Fruit fly (Drosophila melanogaster) whole organism, larva: ENCODE results near the gene RnpS1.

Experiments
- noc ChIP-seq: fragments of 200-800 bp; sonication (Bioruptor generic); optimal IDR thresholded peaks from 3 replicates; lab custom pipeline; 2019; ENCODE audit warnings: missing biosample characterization, mild to moderate bottlenecking, missing genetic modification characterization, moderate library complexity

The RnpS1 gene

DNA sequence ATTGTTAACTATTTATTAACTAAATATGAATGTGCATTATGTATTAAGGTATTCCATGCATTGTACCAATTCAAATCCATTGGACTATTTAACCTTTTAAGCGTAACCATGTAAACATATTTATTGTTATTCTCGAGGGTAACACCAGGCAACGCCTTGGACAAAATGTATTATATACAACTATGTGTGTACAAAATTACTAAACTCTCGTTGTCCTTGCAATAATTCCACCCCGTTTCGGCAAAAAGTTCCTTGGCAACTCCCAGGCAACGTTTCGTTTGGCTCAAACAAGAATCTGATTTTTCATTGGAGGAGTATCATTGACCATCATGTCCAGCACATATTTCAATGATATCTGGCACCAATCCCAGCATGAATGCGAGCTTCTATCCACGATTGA, 14.1 kb downstream of the RnpS1 start, which contains the start of gene CG16789:
Gene CG16789, plus strand, starts transcription at position 301 of the 400 bp plus-strand sequence.
- no peak for TF ChIP-seq noc

DNA sequence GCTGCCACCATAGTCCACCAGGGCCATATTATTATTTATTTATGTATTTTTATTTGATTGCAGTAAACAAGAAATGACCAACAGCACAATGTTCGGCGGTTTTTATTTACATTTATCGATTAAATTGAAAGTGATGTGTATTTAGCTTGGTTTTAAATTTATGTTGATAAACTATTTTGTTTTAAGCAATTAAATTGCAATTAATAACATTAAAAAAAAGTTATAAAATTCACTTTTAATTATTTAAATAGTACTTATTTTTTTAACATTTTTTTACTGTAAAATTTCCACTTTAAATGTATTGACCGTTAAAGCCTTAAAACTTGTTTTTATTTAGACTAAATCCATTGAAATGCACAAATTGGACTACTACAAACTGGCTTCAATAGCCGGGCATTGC, 18.3 kb downstream of the RnpS1 start, which contains the start of gene CG16790:
Gene CG16790, minus strand, starts transcription at position 101 of the 400 bp plus-strand sequence.
- no peak for TF ChIP-seq noc

DNA sequence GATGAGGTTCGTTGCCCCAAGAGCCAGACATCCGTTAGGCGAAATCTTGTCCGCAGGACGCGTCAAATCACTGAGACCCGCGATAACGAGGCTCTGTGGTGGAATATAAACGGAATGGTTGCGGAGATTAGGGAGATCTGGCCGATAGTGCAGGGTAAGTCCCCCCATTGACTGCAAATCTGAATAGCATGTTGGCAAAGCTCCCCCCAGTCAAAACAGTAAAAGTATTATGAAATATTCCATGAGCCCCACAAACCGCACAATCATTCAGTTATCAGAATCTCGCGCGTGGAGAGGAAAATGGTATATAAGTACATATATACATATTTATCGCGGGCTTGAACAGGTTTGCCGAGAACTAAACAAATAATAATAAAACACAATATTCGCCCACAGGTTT, 18.8 kb downstream of the RnpS1 start:
- TF ChIP-seq noc = no peak

DNA sequence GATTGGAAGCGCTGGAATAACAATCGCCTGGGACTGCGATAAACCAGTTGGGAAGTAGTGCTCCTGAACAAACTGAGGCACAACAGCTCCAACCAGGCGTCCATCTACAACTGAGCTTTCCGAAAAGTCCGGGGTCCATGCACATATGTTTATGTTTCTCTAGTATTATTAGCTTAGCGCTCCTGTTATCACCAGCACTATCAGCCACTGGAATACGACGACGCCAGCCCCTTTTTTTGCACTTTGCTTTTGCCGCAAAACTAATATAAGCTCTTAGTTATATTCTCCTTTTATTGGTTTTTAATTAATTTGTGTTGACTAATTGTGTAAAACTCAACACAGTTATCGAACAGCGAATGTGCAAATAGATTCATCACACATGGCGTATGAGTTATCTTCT, 19.7 kb downstream of the RnpS1 start, which contains the start of gene CG9396:
Gene CG9396, minus strand, starts transcription at position 101 of the 400 bp plus-strand sequence.
- no peak for TF ChIP-seq noc

DNA sequence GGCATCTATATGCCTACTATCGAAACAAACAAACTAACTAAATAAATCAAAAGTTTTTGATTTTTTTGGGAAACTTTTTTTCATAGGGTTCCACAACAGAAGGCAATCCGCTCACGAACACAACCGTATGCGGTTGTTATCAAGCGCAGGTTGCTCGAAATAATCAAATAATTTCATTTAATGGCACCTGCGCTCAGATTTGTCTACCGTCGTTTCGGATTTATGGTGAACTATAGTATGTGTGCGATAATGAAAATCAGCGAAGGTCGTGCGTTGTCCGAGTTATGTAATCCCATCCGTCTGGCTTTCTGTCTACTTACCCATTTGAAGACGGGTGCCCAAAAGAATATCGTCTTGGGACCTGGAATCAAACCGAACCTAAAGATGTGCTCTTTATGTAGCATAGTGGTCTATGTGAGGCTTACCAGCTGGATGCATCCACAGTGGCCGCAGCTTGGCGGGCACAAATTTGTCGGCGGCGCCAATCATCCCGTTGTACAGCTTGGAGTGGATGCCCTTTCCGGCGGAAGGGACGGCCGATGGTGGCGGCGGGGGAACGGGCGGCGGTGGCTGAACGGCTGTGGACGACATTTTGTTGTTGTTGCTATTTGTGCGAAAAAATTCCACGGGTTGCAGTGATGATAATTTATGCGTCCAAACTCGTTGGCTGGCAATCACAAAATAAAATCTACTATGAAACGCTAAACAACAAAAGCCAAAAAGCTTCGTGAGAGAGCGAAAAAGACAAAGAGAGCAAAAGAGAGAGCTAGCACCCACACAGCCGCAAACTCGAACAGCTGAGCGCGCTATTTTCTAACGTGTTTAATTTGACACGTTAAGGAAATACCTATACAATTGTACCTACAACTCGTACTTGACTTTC, 21.3 kb downstream of the RnpS1 start:
- TF ChIP-seq noc = peak; percentile 43

DNA sequence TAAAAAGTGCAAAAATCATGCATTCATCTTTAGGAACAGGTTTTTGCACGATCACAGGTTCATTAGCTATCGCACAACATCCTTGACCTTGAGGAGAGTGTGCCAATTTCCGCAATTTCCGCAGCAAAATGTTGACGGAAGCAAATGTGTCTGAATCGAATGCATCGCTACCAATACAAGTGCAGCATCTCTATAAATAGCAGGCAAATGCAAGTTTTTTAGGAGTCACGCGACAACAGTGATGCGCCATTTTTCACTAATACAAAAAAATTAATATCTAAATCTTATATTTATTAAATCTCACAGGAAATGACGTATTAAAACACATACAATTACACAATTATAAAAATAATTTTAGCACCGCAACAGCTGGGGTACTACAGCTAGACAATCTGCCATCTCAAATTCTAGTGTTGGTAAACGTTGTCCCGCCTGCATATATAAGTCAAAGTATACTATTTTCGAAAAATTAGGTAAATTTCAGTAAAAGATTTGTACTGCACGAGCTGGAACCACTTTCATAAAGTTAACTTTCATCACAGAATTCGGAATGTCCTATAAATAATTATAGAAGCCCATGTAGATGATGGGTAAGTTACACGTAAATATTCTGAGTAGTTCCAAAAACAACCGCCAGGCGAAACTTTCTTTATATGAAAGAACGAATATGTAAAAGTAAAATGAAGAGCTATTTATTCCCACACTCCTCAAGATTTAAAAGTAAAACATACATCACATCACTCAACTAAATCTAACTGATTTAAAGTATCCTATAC, 22.2 kb downstream of the RnpS1 start, which contains the start of gene CG9399:
Gene CG9399, minus strand, starts transcription at position 400 of the 776 bp plus-strand sequence.
- TF ChIP-seq noc = peak; percentile 77

- peak; percentile 89 for TF ChIP-seq noc
Measured at dm6 chr3R:9577382-9578137, 25.7 kb downstream of the RnpS1 start, which contains the start of the genes Kap-alpha3 and Son. Kap-alpha3 (minus strand) TSS chr3R:9577733. Son (plus strand) TSS chr3R:9578042.

- TF ChIP-seq noc = peak; percentile 1
Measured at dm6 chr3R:9581089-9581520, 29.3 kb downstream of the RnpS1 start, which contains the start of gene CG8301. CG8301 (plus strand) TSS chr3R:9581306.

DNA sequence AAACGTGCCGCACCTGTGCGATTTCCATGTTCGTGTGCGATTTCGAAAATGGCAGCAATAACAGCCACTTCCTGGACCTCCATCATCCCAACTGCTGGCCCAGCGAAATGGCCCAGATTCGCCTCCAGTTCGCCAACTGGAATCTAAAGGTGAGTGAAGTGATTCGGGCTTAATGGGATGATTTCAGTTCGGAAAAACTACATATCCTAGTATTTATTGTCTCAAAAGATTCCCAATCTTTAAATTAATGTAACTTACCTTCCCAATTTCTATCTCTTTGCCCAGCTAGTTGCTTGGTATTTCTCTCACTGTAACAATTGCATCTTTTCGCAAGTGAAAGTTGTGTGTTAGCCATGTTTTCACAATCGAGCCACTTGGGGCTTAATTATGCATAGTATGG, 30.1 kb downstream of the RnpS1 start:
- no peak for TF ChIP-seq noc

- TF ChIP-seq noc = no peak
Measured at dm6 chr3R:9583122-9583521, 31.3 kb downstream of the RnpS1 start, which contains the start of gene CG33654. CG33654 (minus strand) TSS chr3R:9583222.

- TF ChIP-seq noc = peak; percentile 3
Measured at dm6 chr3R:9586663-9587248, 34.9 kb downstream of the RnpS1 start, which contains the start of gene P58IPK. P58IPK (plus strand) TSS chr3R:9586942.

dm6 chr3R:9590952-9591532, 39.2 kb downstream of the RnpS1 start, which contains the start of the genes bocks and CG8312:
bocks (minus strand) TSS chr3R:9591002.
CG8312 (plus strand) TSS chr3R:9591309.
- TF ChIP-seq noc = peak; percentile 67

DNA sequence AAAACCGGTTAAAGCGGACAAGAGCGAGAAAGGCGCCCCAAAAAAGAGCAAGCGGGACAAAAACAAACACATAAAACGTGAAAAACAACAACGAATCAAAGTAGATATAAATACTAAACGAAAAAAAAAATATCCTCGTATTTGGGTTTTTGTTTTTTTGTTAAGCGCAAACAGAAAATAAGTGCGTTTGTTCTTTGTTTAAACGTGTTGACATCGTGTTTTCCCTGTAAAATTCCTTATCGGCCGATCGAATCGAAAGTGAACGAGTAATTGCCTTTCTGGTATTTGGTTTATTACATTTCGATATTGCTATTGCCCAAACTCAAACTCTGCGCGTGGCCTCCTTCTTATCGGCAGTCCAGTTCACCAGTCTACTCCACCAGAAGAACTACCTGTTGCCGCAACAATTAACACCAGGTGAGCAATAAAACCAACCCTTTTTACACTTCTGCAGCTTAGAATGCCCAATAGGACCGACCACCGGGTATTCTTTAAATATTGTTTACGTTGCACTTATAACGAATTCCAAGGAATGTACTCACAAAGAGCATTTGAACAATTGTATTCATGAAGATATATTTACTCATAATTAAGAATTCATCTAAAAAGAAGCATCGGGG, 40.0 kb downstream of the RnpS1 start:
- no peak for TF ChIP-seq noc

dm6 chr3R:9593408-9594250, 41.8 kb downstream of the RnpS1 start:
- TF ChIP-seq noc = no peak
